Fruit fly (Drosophila melanogaster) whole organism, embryonic: Measurements from ENCODE around the gene PMP34.

Source experiments
- Antp ChIP-seq: fragments of 200-800 bp; sonication (Bioruptor generic); optimal IDR thresholded peaks from 3 replicates; lab custom pipeline; 2016; ENCODE audit warnings: missing biosample characterization, missing genetic modification characterization
- Atf-2 ChIP-seq: fragments of 200-800 bp; sonication (Bioruptor generic); optimal IDR thresholded peaks from 2 replicates; lab custom pipeline; 2016; ENCODE audit warnings: missing biosample characterization, missing genetic modification characterization
- Atf3 ChIP-seq: fragments of 200-800 bp; sonication (Bioruptor generic); optimal IDR thresholded peaks from 3 replicates; lab custom pipeline; 2016; ENCODE audit warnings: missing biosample characterization, missing genetic modification characterization
- Atf6 ChIP-seq: fragments of 200-800 bp; sonication (Bioruptor generic); IDR thresholded peaks from 2 replicates; pipeline ENCODE4 v1.3.6; 2022; ENCODE audit warnings: missing biosample characterization, missing genetic modification characterization
- Bdp1 ChIP-seq: fragments of 200-800 bp; sonication (Bioruptor generic); optimal IDR thresholded peaks from 3 replicates; lab custom pipeline; 2016; ENCODE audit warnings: missing biosample characterization, missing genetic modification characterization
- CG10209 ChIP-seq: fragments of 200-800 bp; sonication (Bioruptor generic); optimal IDR thresholded peaks from 3 replicates; lab custom pipeline; 2017; ENCODE audit warnings: missing biosample characterization, mild to moderate bottlenecking, missing genetic modification characterization, missing genetic modification reagents
- CG12071 ChIP-seq: fragments of 200-800 bp; sonication (Bioruptor generic); optimal IDR thresholded peaks from 3 replicates; lab custom pipeline; 2018; ENCODE audit warnings: missing biosample characterization, mild to moderate bottlenecking, missing genetic modification characterization
- CG12236 ChIP-seq: fragments of 200-800 bp; sonication (Bioruptor generic); optimal IDR thresholded peaks from 2 replicates; lab custom pipeline; 2016; ENCODE audit warnings: missing biosample characterization, missing genetic modification characterization
- CG13123 ChIP-seq: fragments of 200-800 bp; sonication (Bioruptor generic); optimal IDR thresholded peaks from 2 replicates; lab custom pipeline; 2016; ENCODE audit warnings: missing biosample characterization, missing genetic modification characterization
- CG13287 ChIP-seq: fragments of 200-800 bp; sonication (Bioruptor generic); IDR thresholded peaks from 2 replicates; pipeline ENCODE4 v1.3.6; 2022; ENCODE audit warnings: missing biosample characterization, missing genetic modification characterization; ENCODE audit not compliant: partially characterized antibody
- CG13296 ChIP-seq: fragments of 200-800 bp; sonication (Bioruptor generic); optimal IDR thresholded peaks from 3 replicates; lab custom pipeline; 2018; ENCODE audit warnings: missing biosample characterization, mild to moderate bottlenecking, missing genetic modification characterization
- CG17612 ChIP-seq: fragments of 200-800 bp; sonication (Bioruptor generic); IDR thresholded peaks from 2 replicates; pipeline ENCODE4 v1.3.6; 2022; ENCODE audit warnings: missing biosample characterization, missing genetic modification characterization
- CG17802 ChIP-seq: fragments of 200-800 bp; sonication (Bioruptor generic); optimal IDR thresholded peaks from 2 replicates; lab custom pipeline; 2018; ENCODE audit warnings: missing biosample characterization, mild to moderate bottlenecking, missing genetic modification characterization, moderate library complexity
- CG17912 ChIP-seq: fragments of 200-800 bp; sonication (Bioruptor generic); optimal IDR thresholded peaks from 2 replicates; lab custom pipeline; 2018; ENCODE audit warnings: missing biosample characterization, mild to moderate bottlenecking, missing genetic modification characterization
- CG2202 ChIP-seq: fragments of 200-800 bp; sonication (Bioruptor generic); optimal IDR thresholded peaks from 2 replicates; lab custom pipeline; 2018; ENCODE audit warnings: missing biosample characterization, mild to moderate bottlenecking, missing genetic modification characterization
- CG32772 ChIP-seq: fragments of 200-800 bp; sonication (Bioruptor generic); IDR thresholded peaks from 2 replicates; pipeline ENCODE4 v1.3.6; 2022; ENCODE audit warnings: missing biosample characterization, missing genetic modification characterization
- CG3838 ChIP-seq: fragments of 200-800 bp; sonication (Bioruptor generic); optimal IDR thresholded peaks from 3 replicates; lab custom pipeline; 2016; ENCODE audit warnings: missing biosample characterization, missing genetic modification characterization
- CG4360 ChIP-seq: fragments of 200-800 bp; sonication (Bioruptor generic); IDR thresholded peaks from 2 replicates; pipeline ENCODE4 v1.3.6; 2022; ENCODE audit warnings: missing biosample characterization, missing genetic modification characterization
- CG4854 ChIP-seq: fragments of 200-800 bp; sonication (Bioruptor generic); optimal IDR thresholded peaks from 2 replicates; lab custom pipeline; 2016; ENCODE audit warnings: missing biosample characterization, missing genetic modification characterization, inconsistent platforms
- CG8478 ChIP-seq: fragments of >200 bp; optimal IDR thresholded peaks from 2 replicates; lab custom pipeline; 2018
- CG9215 ChIP-seq: fragments of 200-800 bp; sonication (Bioruptor generic); IDR thresholded peaks from 2 replicates; pipeline ENCODE4 v1.3.6; 2022; ENCODE audit warnings: missing biosample characterization, missing genetic modification characterization
- CrebB ChIP-seq: fragments of 200-800 bp; sonication (Bioruptor generic); optimal IDR thresholded peaks from 3 replicates; lab custom pipeline; 2018; ENCODE audit warnings: missing biosample characterization, mild to moderate bottlenecking, missing genetic modification characterization
- D ChIP-seq, 2 experiments: fragments of 200-800 bp in 1 of 2; fragments of >200 bp in 1 of 2; sonication (Bioruptor generic) in 1 of 2; optimal IDR thresholded peaks; 2 replicates in 1 of 2; 3 replicates in 1 of 2; lab custom pipeline; 2017; ENCODE audit warnings: mild to moderate bottlenecking in 1 of 2, missing biosample characterization in 1 of 2, missing genetic modification characterization in 1 of 2, missing genetic modification reagents in 1 of 2
- Dip2 ChIP-seq: fragments of 200-800 bp; sonication (Bioruptor generic); IDR thresholded peaks from 2 replicates; pipeline ENCODE4 v1.3.6; 2022; ENCODE audit warnings: missing biosample characterization, missing genetic modification characterization
- Dp ChIP-seq: fragments of 200-800 bp; sonication (Bioruptor generic); optimal IDR thresholded peaks from 2 replicates; lab custom pipeline; 2018; ENCODE audit warnings: missing biosample characterization, mild to moderate bottlenecking, missing genetic modification characterization, moderate library complexity
- E2f1 ChIP-seq: fragments of 200-800 bp; sonication (Bioruptor generic); IDR thresholded peaks from 2 replicates; pipeline ENCODE4 v1.3.6; 2022; ENCODE audit warnings: missing biosample characterization, missing genetic modification characterization
- Ets65A ChIP-seq: fragments of 200-800 bp; sonication (Bioruptor generic); peaks from one replicate; lab custom pipeline; 2016; ENCODE audit warnings: missing biosample characterization, missing genetic modification characterization
- Lim3 ChIP-seq: fragments of 200-800 bp; sonication (Bioruptor generic); IDR thresholded peaks from 2 replicates; pipeline ENCODE4 v1.3.6; 2022; ENCODE audit warnings: missing biosample characterization, missing genetic modification characterization
- Nf-YA ChIP-seq: fragments of 200-800 bp; sonication (Bioruptor generic); IDR thresholded peaks from 2 replicates; pipeline ENCODE4 v1.3.6; 2022; ENCODE audit warnings: missing biosample characterization, missing genetic modification characterization
- Ptx1 ChIP-seq: fragments of 200-800 bp; sonication (Bioruptor generic); IDR thresholded peaks from 2 replicates; pipeline ENCODE4 v1.3.6; 2022; ENCODE audit warnings: missing biosample characterization, missing genetic modification characterization
- Sry-δ ChIP-seq: fragments of 200-800 bp; sonication (Bioruptor generic); optimal IDR thresholded peaks from 2 replicates; lab custom pipeline; 2016; ENCODE audit warnings: missing biosample characterization, missing genetic modification characterization
- al ChIP-seq: fragments of 200-800 bp; sonication (Bioruptor generic); IDR thresholded peaks from 2 replicates; pipeline ENCODE4 v1.3.6; 2022; ENCODE audit warnings: missing biosample characterization, missing genetic modification characterization
- cwo ChIP-seq: fragments of 200-800 bp; sonication (Bioruptor generic); optimal IDR thresholded peaks from 3 replicates; lab custom pipeline; 2017; ENCODE audit warnings: missing biosample characterization, missing genetic modification characterization, mild to moderate bottlenecking, moderate library complexity, missing genetic modification reagents
- dan ChIP-seq: fragments of 200-800 bp; sonication (Bioruptor generic); IDR thresholded peaks from 2 replicates; pipeline ENCODE4 v1.3.6; 2022; ENCODE audit warnings: missing biosample characterization, missing genetic modification characterization
- ewg ChIP-seq: fragments of 200-800 bp; sonication (Bioruptor generic); optimal IDR thresholded peaks from 3 replicates; lab custom pipeline; 2017; ENCODE audit warnings: mild to moderate bottlenecking, missing biosample characterization, missing genetic modification reagents, missing genetic modification characterization
- exex ChIP-seq: fragments of 200-800 bp; sonication (Bioruptor generic); optimal IDR thresholded peaks from 4 replicates; lab custom pipeline; 2018; ENCODE audit warnings: missing biosample characterization, mild to moderate bottlenecking, missing genetic modification characterization, moderate library complexity
- eyg ChIP-seq: fragments of 200-800 bp; sonication (Bioruptor generic); optimal IDR thresholded peaks from 3 replicates; lab custom pipeline; 2016; ENCODE audit warnings: missing biosample characterization, missing genetic modification characterization
- ftz-f1 ChIP-seq: fragments of 200-800 bp; sonication (Bioruptor generic); optimal IDR thresholded peaks from 2 replicates; lab custom pipeline; 2016; ENCODE audit warnings: missing biosample characterization, missing genetic modification characterization
- ind ChIP-seq: fragments of 200-800 bp; sonication (Bioruptor generic); optimal IDR thresholded peaks from 3 replicates; lab custom pipeline; 2016; ENCODE audit warnings: missing biosample characterization, missing genetic modification characterization
- nom ChIP-seq: fragments of 200-800 bp; sonication (Bioruptor generic); optimal IDR thresholded peaks from 2 replicates; lab custom pipeline; 2017; ENCODE audit warnings: missing biosample characterization, missing genetic modification characterization, mild to moderate bottlenecking, moderate library complexity, missing genetic modification reagents
- oc ChIP-seq: fragments of 200-800 bp; sonication (Bioruptor generic); optimal IDR thresholded peaks from 2 replicates; lab custom pipeline; 2018; ENCODE audit warnings: missing biosample characterization, mild to moderate bottlenecking, missing genetic modification characterization, moderate library complexity
- onecut ChIP-seq: fragments of 200-800 bp; sonication (Bioruptor generic); IDR thresholded peaks from 2 replicates; pipeline ENCODE4 v1.3.6; 2022; ENCODE audit warnings: missing biosample characterization, missing genetic modification characterization
- pan ChIP-seq, 4 experiments: fragments of >200 bp in 3 of 4; fragments of 200-800 bp in 1 of 4; sonication (Bioruptor generic) in 1 of 4; optimal IDR thresholded peaks in 3 of 4; IDR thresholded peaks in 1 of 4; 2 replicates each; pipeline versions ENCODE4 v1.3.6 to Lab custom; 2017 to 2022; ENCODE audit warnings: missing biosample characterization in 2 of 4, missing genetic modification characterization in 2 of 4, mixed read lengths in 1 of 4
- peb ChIP-seq: fragments of 200-800 bp; sonication (Bioruptor generic); IDR thresholded peaks from 2 replicates; pipeline ENCODE4 v1.3.6; 2022; ENCODE audit warnings: missing biosample characterization, missing genetic modification characterization
- pho ChIP-seq: fragments of 200-800 bp; sonication (Bioruptor generic); optimal IDR thresholded peaks from 2 replicates; lab custom pipeline; 2016; ENCODE audit warnings: missing biosample characterization, missing genetic modification characterization
- rib ChIP-seq: fragments of 200-800 bp; sonication (Bioruptor generic); IDR thresholded peaks from 2 replicates; pipeline ENCODE4 v1.3.6; 2022; ENCODE audit warnings: missing biosample characterization, missing genetic modification characterization
- slp2 ChIP-seq: fragments of 200-800 bp; sonication (Bioruptor generic); optimal IDR thresholded peaks from 2 replicates; lab custom pipeline; 2016; ENCODE audit warnings: missing biosample characterization, missing genetic modification characterization
- tap ChIP-seq: fragments of 200-800 bp; optimal IDR thresholded peaks from 3 replicates; lab custom pipeline; 2019; ENCODE audit warnings: missing biosample characterization, mild to moderate bottlenecking, missing genetic modification characterization, moderate library complexity
- tin ChIP-seq: fragments of 200-800 bp; sonication (Bioruptor generic); optimal IDR thresholded peaks from 3 replicates; lab custom pipeline; 2016; ENCODE audit warnings: missing biosample characterization, missing genetic modification characterization
- tup ChIP-seq: fragments of 200-800 bp; sonication (Bioruptor generic); optimal IDR thresholded peaks from 2 replicates; lab custom pipeline; 2016; ENCODE audit warnings: missing biosample characterization, mild to moderate bottlenecking, missing genetic modification characterization, moderate library complexity
- unpg ChIP-seq: fragments of 200-800 bp; sonication (Bioruptor generic); optimal IDR thresholded peaks from 3 replicates; lab custom pipeline; 2018; ENCODE audit warnings: missing biosample characterization, mild to moderate bottlenecking, missing genetic modification characterization, moderate library complexity
- vnd ChIP-seq: fragments of 200-800 bp; sonication (Bioruptor generic); IDR thresholded peaks from 3 replicates; pipeline ENCODE4 v1.3.6; 2022; ENCODE audit warnings: missing biosample characterization, missing genetic modification characterization; ENCODE audit not compliant: partially characterized antibody

PMP34 gene

dm6 chr3L:4286784-4287183 is 31.8 kb upstream of the PMP34 start, which contains the start of gene TfIIEbeta (continued):
- no peak for TF ChIP-seq CG17912 (GFP tag; lab: Kevin White, UChicago)
- TF ChIP-seq nom (GFP tag; lab: Kevin White, UChicago), result peak; percentile 16
- no peak for TF ChIP-seq CG17612 (GFP tag; lab: Robert Waterston, UW)
- TF ChIP-seq ftz-f1 (GFP tag; lab: Kevin White, UChicago), result no peak
- no peak for TF ChIP-seq Sry-δ (GFP tag; lab: Kevin White, UChicago)
- no peak for TF ChIP-seq dan (GFP tag; lab: Robert Waterston, UW)
- TF ChIP-seq pho (GFP tag; lab: Kevin White, UChicago), result no peak
- TF ChIP-seq eyg (GFP tag; lab: Kevin White, UChicago), result no peak
- TF ChIP-seq CG3838, result no peak
- peak; percentile 36; the same call in 1 of the 2 replicates for TF ChIP-seq CG32772
- TF ChIP-seq CG10209, result peak; percentile 6
- TF ChIP-seq CG2202 (tag; lab: Kevin White, UChicago), result no peak
- no peak for TF ChIP-seq tap
- TF ChIP-seq Nf-YA (GFP tag; lab: Robert Waterston, UW), result no peak
- no peak for TF ChIP-seq E2f1 (GFP tag; lab: Robert Waterston, UW)
- peak; percentile 46; the same call in 1 of the 2 replicates for TF ChIP-seq CG13287
- TF ChIP-seq Antp (GFP tag; lab: Kevin White, UChicago), result no peak
- TF ChIP-seq Dp (GFP tag; lab: Kevin White, UChicago), result peak; percentile 38
- no peak for TF ChIP-seq Atf-2
- TF ChIP-seq Ptx1, result peak; percentile 47
- TF ChIP-seq cwo, result no peak
- TF ChIP-seq Atf6 (GFP tag; lab: Robert Waterston, UW), result no peak
- TF ChIP-seq Atf3 (GFP tag; lab: Kevin White, UChicago), result no peak
- no peak for TF ChIP-seq Dip2 (GFP tag; lab: Robert Waterston, UW)
- TF ChIP-seq Bdp1 (GFP tag; lab: Kevin White, UChicago), result no peak
- no peak for TF ChIP-seq CrebB (tag; lab: Kevin White, UChicago)
- peak; percentile 38 for TF ChIP-seq unpg (GFP tag; lab: Kevin White, UChicago)
- no peak for TF ChIP-seq CG13123
- no peak for TF ChIP-seq al (GFP tag; lab: Robert Waterston, UW)
- TF ChIP-seq CG17802, result no peak
- TF ChIP-seq rib (GFP tag; lab: Robert Waterston, UW), result no peak
- no peak for TF ChIP-seq slp2 (GFP tag; lab: Kevin White, UChicago)
- no peak for TF ChIP-seq onecut
- no peak for TF ChIP-seq peb (GFP tag; lab: Robert Waterston, UW)
- no peak for TF ChIP-seq CG12071 (GFP tag; lab: Kevin White, UChicago)
- no peak for TF ChIP-seq CG9215 (GFP tag; lab: Robert Waterston, UW)
- TF ChIP-seq Ets65A (GFP tag; lab: Kevin White, UChicago), result no peak
- no peak for TF ChIP-seq oc (tag; lab: Kevin White, UChicago)
- TF ChIP-seq CG13296 (GFP tag; lab: Kevin White, UChicago), result peak; percentile 7
- no peak for TF ChIP-seq D (optimal IDR thresholded peaks at IDR 0.05; lab: Kevin White, UChicago)
- TF ChIP-seq D (GFP tag; optimal IDR thresholded peaks at IDR 0.05; lab: Kevin White, UChicago), result peak; percentile 7
- no peak for TF ChIP-seq CG4854 (GFP tag; lab: Kevin White, UChicago)
- TF ChIP-seq tup (GFP tag; lab: Kevin White, UChicago), result no peak
- TF ChIP-seq pan (optimal IDR thresholded peaks at IDR 0.05; lab: Kevin White, UChicago), result no peak
- TF ChIP-seq pan (GFP tag; optimal IDR thresholded peaks at IDR 0.05 in 1 of 2, IDR thresholded peaks at IDR 0.05 in 1 of 2), result peak in 1 of 2 experiments; percentile 36
- no peak for TF ChIP-seq CG4360 (GFP tag; lab: Robert Waterston, UW)
- TF ChIP-seq CG8478, result no peak
- TF ChIP-seq Lim3 (GFP tag; lab: Robert Waterston, UW), result no peak
- TF ChIP-seq tin, result no peak
- TF ChIP-seq vnd, result no peak
- peak; percentile 23 for TF ChIP-seq ind (GFP tag; lab: Kevin White, UChicago)
- TF ChIP-seq exex (tag; lab: Kevin White, UChicago), result no peak
- TF ChIP-seq CG12236 (GFP tag; lab: Kevin White, UChicago), result no peak
- TF ChIP-seq ewg, result no peak
